In the genomic region with DNA sequence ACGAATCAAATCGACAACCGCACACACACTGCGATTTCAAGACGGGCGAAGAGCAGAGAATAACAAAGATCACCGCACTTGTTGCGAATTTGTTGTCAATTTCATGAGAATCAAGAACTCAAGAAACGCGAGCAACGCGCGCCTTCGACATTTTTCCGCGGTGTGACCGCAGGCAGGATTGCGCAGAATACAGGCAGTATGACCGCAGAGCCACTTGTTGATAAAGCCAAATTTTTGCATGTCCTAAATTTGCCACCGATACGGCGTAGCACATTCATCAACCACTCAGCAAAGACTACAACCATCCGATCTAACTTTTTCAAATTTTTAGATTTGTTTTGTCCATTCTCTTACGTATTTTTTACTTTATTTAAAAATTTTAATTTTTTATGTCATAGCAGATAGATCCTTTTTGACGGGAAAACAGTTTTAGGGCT, we compare ENCODE assay signal across 2 fruit fly cellular contexts.
TF ChIP-seq lines count a peak whose summit lies in the region.

A gene (minus strand): TSS at position 179 of the 437 bp plus-strand sequence.

TF ChIP-seq in whole organism, embryonic, 481 proteins besides CTCF, POLR2A, EP300 and RAD21 (continued from another document and continues in another):
- peak; percentile 28; the same call in 1 of the 2 replicates for TF ChIP-seq bbx (GFP tag; IDR thresholded peaks at IDR 0.05; lab: Robert Waterston, UW; ENCODE audit: partially characterized antibody)
- peak; percentile 48; the same call in 1 of the 2 replicates for TF ChIP-seq CG4360 (GFP tag; IDR thresholded peaks at IDR 0.05; lab: Robert Waterston, UW)
- TF ChIP-seq zen2 (GFP tag; IDR thresholded peaks at IDR 0.05; lab: Robert Waterston, UW; ENCODE audit: partially characterized antibody), result no peak
- TF ChIP-seq al (GFP tag; IDR thresholded peaks at IDR 0.05; lab: Robert Waterston, UW), result no peak
- TF ChIP-seq CrebB (tag; optimal IDR thresholded peaks at IDR 0.05; lab: Kevin White, UChicago), result peak; percentile 20
- 0 out of 3 replicates have a peak, but pooled peaks have one; percentile 39 for TF ChIP-seq CG6791 (GFP tag; IDR thresholded peaks at IDR 0.05; lab: Robert Waterston, UW; ENCODE audit: partially characterized antibody)
- TF ChIP-seq B-H2 (GFP tag; optimal IDR thresholded peaks at IDR 0.05; lab: Kevin White, UChicago), result peak; percentile 26
- peak; percentile 91 for TF ChIP-seq Jarid2 (GFP tag; optimal IDR thresholded peaks at IDR 0.05; lab: Kevin White, UChicago)
- TF ChIP-seq CG17361 (GFP tag; IDR thresholded peaks at IDR 0.05; lab: Robert Waterston, UW), result 0 out of 3 replicates have a peak, but pooled peaks have one; percentile 17
- TF ChIP-seq her (GFP tag; optimal IDR thresholded peaks at IDR 0.05; lab: Kevin White, UChicago), result peak; percentile 36
- TF ChIP-seq amos (GFP tag; IDR thresholded peaks at IDR 0.05; lab: Robert Waterston, UW; ENCODE audit: partially characterized antibody), result peak; percentile 59
- TF ChIP-seq fd64A (GFP tag; optimal IDR thresholded peaks at IDR 0.05; lab: Kevin White, UChicago), result peak; percentile 28
- no peak for TF ChIP-seq run (tag; optimal IDR thresholded peaks at IDR 0.05; lab: Kevin White, UChicago)
- peak; percentile 28 for TF ChIP-seq ems (GFP tag; optimal IDR thresholded peaks at IDR 0.05; lab: Kevin White, UChicago)
- peak; percentile 72 for TF ChIP-seq trem (tag; optimal IDR thresholded peaks at IDR 0.05; lab: Kevin White, UChicago)
- no peak for TF ChIP-seq ttk (GFP tag; IDR thresholded peaks at IDR 0.05; lab: Robert Waterston, UW)
- peak; percentile 33; the same call in 1 of the 2 replicates for TF ChIP-seq slbo (GFP tag; IDR thresholded peaks at IDR 0.05; lab: Robert Waterston, UW)
- TF ChIP-seq Hr39 (optimal IDR thresholded peaks at IDR 0.05; lab: Kevin White, UChicago), result no peak
- peak; percentile 72 for TF ChIP-seq CG15514 (GFP tag; optimal IDR thresholded peaks at IDR 0.05; lab: Kevin White, UChicago)
- peak; percentile 65; the same call in 1 of the 2 replicates for TF ChIP-seq Bgb (GFP tag; IDR thresholded peaks at IDR 0.05; lab: Robert Waterston, UW; ENCODE audit: partially characterized antibody)
- peak; percentile 33 for TF ChIP-seq CG10543 (GFP tag; optimal IDR thresholded peaks at IDR 0.05; lab: Kevin White, UChicago)
- peak; percentile 65 for TF ChIP-seq Ets97D (GFP tag; optimal IDR thresholded peaks at IDR 0.05; lab: Kevin White, UChicago)
- peak; percentile 9 for TF ChIP-seq CG11398 (GFP tag; optimal IDR thresholded peaks at IDR 0.05; lab: Kevin White, UChicago)
- peak; percentile 61 for TF ChIP-seq CG17829 (tag; optimal IDR thresholded peaks at IDR 0.05; lab: Kevin White, UChicago)
- TF ChIP-seq Lhr (GFP tag; optimal IDR thresholded peaks at IDR 0.05; lab: Kevin White, UChicago), result peak; percentile 98
- TF ChIP-seq sim (GFP tag; IDR thresholded peaks at IDR 0.05; lab: Robert Waterston, UW), result no peak
- TF ChIP-seq CG9797 (GFP tag; optimal IDR thresholded peaks at IDR 0.05; lab: Kevin White, UChicago), result peak; percentile 99
- TF ChIP-seq CG15601 (tag; optimal IDR thresholded peaks at IDR 0.05; lab: Kevin White, UChicago), result peak; percentile 67
- TF ChIP-seq Eip74EF (GFP tag; optimal IDR thresholded peaks at IDR 0.05; lab: Kevin White, UChicago), result no peak
- peak in 1 of 2 experiments; percentile 11 for TF ChIP-seq chif (GFP tag; optimal IDR thresholded peaks at IDR 0.05; lab: Kevin White, UChicago)
- TF ChIP-seq dm (GFP tag; optimal IDR thresholded peaks at IDR 0.05; lab: Kevin White, UChicago), result peak; percentile 6
- peak; percentile 95 for TF ChIP-seq pzg (GFP tag; optimal IDR thresholded peaks at IDR 0.05; lab: Kevin White, UChicago)
- TF ChIP-seq CG42726 (GFP tag; IDR thresholded peaks at IDR 0.05; lab: Robert Waterston, UW; ENCODE audit: partially characterized antibody), result peak; percentile 48; the same call in 1 of the 2 replicates
- TF ChIP-seq CG31224 (GFP tag; IDR thresholded peaks at IDR 0.05; lab: Robert Waterston, UW), result no peak
- TF ChIP-seq psq (GFP tag; optimal IDR thresholded peaks at IDR 0.05; lab: Kevin White, UChicago), result no peak
- no peak for TF ChIP-seq usp (GFP tag; optimal IDR thresholded peaks at IDR 0.05; lab: Kevin White, UChicago)
- TF ChIP-seq zfh1 (GFP tag; IDR thresholded peaks at IDR 0.05; lab: Robert Waterston, UW), result peak; percentile 37; the same call in 1 of the 3 replicates
- peak; percentile 21 for TF ChIP-seq pho (GFP tag; optimal IDR thresholded peaks at IDR 0.05; lab: Kevin White, UChicago)
- peak in 1 of 2 experiments; percentile 18 for TF ChIP-seq dpn (GFP tag; optimal IDR thresholded peaks at IDR 0.05; lab: Kevin White, UChicago)
- no peak for TF ChIP-seq bowl (GFP tag; IDR thresholded peaks at IDR 0.05; lab: Robert Waterston, UW)
- no peak for TF ChIP-seq prd (optimal IDR thresholded peaks at IDR 0.05; lab: Kevin White, UChicago)
- TF ChIP-seq prd (GFP tag; IDR thresholded peaks at IDR 0.05; lab: Robert Waterston, UW), result 0 out of 3 replicates have a peak, but pooled peaks have one; percentile 21
- peak; percentile 57 for TF ChIP-seq Myb (GFP tag; optimal IDR thresholded peaks at IDR 0.05; lab: Kevin White, UChicago)
- TF ChIP-seq CG11695 (GFP tag; IDR thresholded peaks at IDR 0.05; lab: Robert Waterston, UW), result no peak
- peak in 1 of 2 experiments; percentile 60 for TF ChIP-seq Pdp1 (GFP tag; optimal IDR thresholded peaks at IDR 0.05; lab: Kevin White, UChicago)
- peak; percentile 32; the same call in 1 of the 2 replicates for TF ChIP-seq CG9932 (GFP tag; IDR thresholded peaks at IDR 0.05; lab: Robert Waterston, UW)
- TF ChIP-seq sima (GFP tag; optimal IDR thresholded peaks at IDR 0.05; lab: Kevin White, UChicago), result no peak
- peak; percentile 67 for TF ChIP-seq nom (GFP tag; optimal IDR thresholded peaks at IDR 0.05; lab: Kevin White, UChicago)
- TF ChIP-seq CG13424 (tag; optimal IDR thresholded peaks at IDR 0.05; lab: Kevin White, UChicago), result peak; percentile 5
- peak; percentile 2 for TF ChIP-seq bcd (GFP tag; optimal IDR thresholded peaks at IDR 0.05; lab: Kevin White, UChicago)
- no peak for TF ChIP-seq twi (tag; optimal IDR thresholded peaks at IDR 0.05; lab: Kevin White, UChicago)
- peak; percentile 33 for TF ChIP-seq CG8290 (GFP tag; optimal IDR thresholded peaks at IDR 0.05; lab: Kevin White, UChicago)
- peak in 1 of 2 experiments; percentile 70 for TF ChIP-seq CG8290 (tag; optimal IDR thresholded peaks at IDR 0.05; lab: Kevin White, UChicago)
- no peak for TF ChIP-seq CG7745 (tag; optimal IDR thresholded peaks at IDR 0.05; lab: Kevin White, UChicago)
- peak; percentile 19 for TF ChIP-seq nerfin-1 (tag; optimal IDR thresholded peaks at IDR 0.05; lab: Kevin White, UChicago)
- peak; percentile 21 for TF ChIP-seq CG15269 (tag; optimal IDR thresholded peaks at IDR 0.05; lab: Kevin White, UChicago)
- TF ChIP-seq CG33557 (GFP tag; optimal IDR thresholded peaks at IDR 0.05; lab: Kevin White, UChicago), result peak; percentile 35
- TF ChIP-seq abd-A (tag; optimal IDR thresholded peaks at IDR 0.05; lab: Kevin White, UChicago), result no peak
- TF ChIP-seq CG8359 (GFP tag; optimal IDR thresholded peaks at IDR 0.05; lab: Kevin White, UChicago; ENCODE audit: borderline replicate concordance), result peak; percentile 7

TF ChIP-seq in whole organism, prepupa, 60 proteins besides CTCF, POLR2A, EP300 and RAD21 (continued from another document):
- no peak for TF ChIP-seq CG11294 (GFP tag; IDR thresholded peaks at IDR 0.05; lab: Robert Waterston, UW)
- TF ChIP-seq dac (GFP tag; optimal IDR thresholded peaks at IDR 0.05; lab: Kevin White, UChicago), result no peak
- TF ChIP-seq Ets21C (GFP tag; optimal IDR thresholded peaks at IDR 0.05; lab: Kevin White, UChicago), result no peak
- no peak for TF ChIP-seq CG32006 (GFP tag; optimal IDR thresholded peaks at IDR 0.05; lab: Kevin White, UChicago)
- no peak for TF ChIP-seq Met (GFP tag; optimal IDR thresholded peaks at IDR 0.05; lab: Kevin White, UChicago)
- TF ChIP-seq Sox15 (GFP tag; optimal IDR thresholded peaks at IDR 0.05; lab: Kevin White, UChicago), result no peak
- TF ChIP-seq svp (GFP tag; lab: Kevin White, UChicago), result no peak
- peak; percentile 83 for TF ChIP-seq Eip78C (GFP tag; lab: Kevin White, UChicago)
- no peak for TF ChIP-seq OdsH (GFP tag; optimal IDR thresholded peaks at IDR 0.05; lab: Kevin White, UChicago)
- TF ChIP-seq Sox102F (GFP tag; optimal IDR thresholded peaks at IDR 0.05; lab: Kevin White, UChicago), result no peak
- TF ChIP-seq Ets96B (tag; optimal IDR thresholded peaks at IDR 0.05; lab: Kevin White, UChicago), result no peak
- TF ChIP-seq topi (GFP tag; optimal IDR thresholded peaks at IDR 0.05; lab: Kevin White, UChicago), result no peak
- TF ChIP-seq CG10669 (GFP tag; optimal IDR thresholded peaks at IDR 0.05; lab: Kevin White, UChicago), result no peak
- TF ChIP-seq Gug (GFP tag; IDR thresholded peaks at IDR 0.05; lab: Robert Waterston, UW), result no peak
- no peak for TF ChIP-seq CG8632 (GFP tag; optimal IDR thresholded peaks at IDR 0.05; lab: Kevin White, UChicago)
- TF ChIP-seq esn (GFP tag; optimal IDR thresholded peaks at IDR 0.05; lab: Kevin White, UChicago), result peak; percentile 34
- TF ChIP-seq cyc (GFP tag; optimal IDR thresholded peaks at IDR 0.05; lab: Kevin White, UChicago), result no peak
- no peak for TF ChIP-seq CG10631 (GFP tag; optimal IDR thresholded peaks at IDR 0.05; lab: Kevin White, UChicago)
TF ChIP-seq in whole organism, prepupa: peak in this region for 10.
